Worm (Caenorhabditis elegans) whole organism, L3 larva: ENCODE measurements around the gene Y55F3BL.4.

Experiments
- ama-1 ChIP-seq: fragments of 150-350 bp; optimal IDR thresholded peaks from 2 replicates; lab custom pipeline; 2018
- fkh-10 ChIP-seq: sonication (generic microtip); optimal IDR thresholded peaks from 2 replicates; lab custom pipeline; 2017; ENCODE audit warnings: missing biosample characterization, missing genetic modification reagents, missing genetic modification characterization
- mml-1 ChIP-seq: fragments of 150-350 bp; sonication (generic microtip); optimal IDR thresholded peaks from 3 replicates; lab custom pipeline; 2014; ENCODE audit warnings: missing biosample characterization, missing genetic modification characterization
- nhr-12 ChIP-seq: fragments of 150-350 bp; optimal IDR thresholded peaks from 2 replicates; lab custom pipeline; 2014; ENCODE audit warnings: missing biosample characterization, missing genetic modification characterization

ce11 chrIV:829107-829506 is 24.2 kb downstream of the Y55F3BL.4 start:
- TF ChIP-seq ama-1 (lab: Kevin White, UChicago) = no peak
- no peak for TF ChIP-seq fkh-10 (GFP tag; lab: Kevin White, UChicago)
- TF ChIP-seq mml-1 (tag; lab: Kevin White, UChicago) = no peak
- TF ChIP-seq nhr-12 (tag; lab: Kevin White, UChicago) = no peak
